Fruit fly (Drosophila melanogaster) whole organism, adult: Measurements from ENCODE around the gene DNaseII.

Source experiments
- Mnt ChIP-seq: fragments of 200-800 bp; sonication (Bioruptor generic); optimal IDR thresholded peaks from 2 replicates; lab custom pipeline; 2016; ENCODE audit warnings: missing biosample characterization, mild to moderate bottlenecking, missing genetic modification characterization
- cnc ChIP-seq, 2 experiments: fragments of >200 bp; optimal IDR thresholded peaks; 2 replicates each; lab custom pipeline; 2017
- kay ChIP-seq: fragments of 200-800 bp; sonication (Bioruptor generic); peaks from one replicate; lab custom pipeline; 2016; ENCODE audit warnings: missing biosample characterization, missing genetic modification characterization, borderline replicate concordance

dm6 chr3R:18027307-18027706, 8.1 kb downstream of the DNaseII start:
- TF ChIP-seq cnc (optimal IDR thresholded peaks at IDR 0.05; lab: Kevin White, UChicago) (no peak), kay (GFP tag; lab: Kevin White, UChicago) (no peak), Mnt (GFP tag; lab: Kevin White, UChicago) (no peak)
